Fruit fly (Drosophila melanogaster) whole organism, embryonic: ENCODE data around the gene vkg.
A peak's percentile ranks its signal among the peaks of the same experiment; 100 is the strongest.

ENCODE experiments used
- Asciz ChIP-seq: fragments of 200-800 bp; sonication (Bioruptor generic); optimal IDR thresholded peaks from 2 replicates; lab custom pipeline; 2017; ENCODE audit warnings: missing biosample characterization, mild to moderate bottlenecking, missing genetic modification characterization, missing genetic modification reagents
- CG10274 ChIP-seq: fragments of 200-800 bp; sonication (Bioruptor generic); optimal IDR thresholded peaks from 3 replicates; lab custom pipeline; 2017; ENCODE audit warnings: missing biosample characterization, mild to moderate bottlenecking, missing genetic modification characterization
- CG10431 ChIP-seq: fragments of 200-800 bp; sonication (Bioruptor generic); optimal IDR thresholded peaks from 3 replicates; lab custom pipeline; 2018; ENCODE audit warnings: missing biosample characterization, mild to moderate bottlenecking, missing genetic modification characterization
- CG10543 ChIP-seq: fragments of 200-800 bp; sonication (Bioruptor generic); optimal IDR thresholded peaks from 3 replicates; lab custom pipeline; 2017; ENCODE audit warnings: missing biosample characterization, mild to moderate bottlenecking, missing genetic modification characterization, moderate library complexity
- CG12769 ChIP-seq: fragments of 200-800 bp; sonication (Bioruptor generic); optimal IDR thresholded peaks from 2 replicates; lab custom pipeline; 2019; ENCODE audit warnings: missing biosample characterization, mild to moderate bottlenecking, missing genetic modification characterization, moderate library complexity
- CG13123 ChIP-seq: fragments of 200-800 bp; sonication (Bioruptor generic); optimal IDR thresholded peaks from 2 replicates; lab custom pipeline; 2016; ENCODE audit warnings: missing biosample characterization, missing genetic modification characterization
- CG13296 ChIP-seq: fragments of 200-800 bp; sonication (Bioruptor generic); optimal IDR thresholded peaks from 3 replicates; lab custom pipeline; 2018; ENCODE audit warnings: missing biosample characterization, mild to moderate bottlenecking, missing genetic modification characterization
- CG13894 ChIP-seq: fragments of 200-800 bp; sonication (Bioruptor generic); optimal IDR thresholded peaks from 3 replicates; lab custom pipeline; 2018; ENCODE audit warnings: missing biosample characterization, mild to moderate bottlenecking, missing genetic modification characterization, moderate library complexity
- CG15514 ChIP-seq: fragments of 200-800 bp; sonication (Bioruptor generic); optimal IDR thresholded peaks from 3 replicates; lab custom pipeline; 2017; ENCODE audit warnings: missing biosample characterization, missing genetic modification characterization, mild to moderate bottlenecking, moderate library complexity, missing genetic modification reagents
- CG17361 ChIP-seq: fragments of 200-800 bp; sonication (Bioruptor generic); IDR thresholded peaks from 3 replicates; pipeline ENCODE4 v1.3.6; 2022; ENCODE audit warnings: missing biosample characterization, missing genetic modification characterization
- CG17912 ChIP-seq: fragments of 200-800 bp; sonication (Bioruptor generic); optimal IDR thresholded peaks from 2 replicates; lab custom pipeline; 2018; ENCODE audit warnings: missing biosample characterization, mild to moderate bottlenecking, missing genetic modification characterization
- CG18619 ChIP-seq: fragments of 200-800 bp; sonication (Bioruptor generic); optimal IDR thresholded peaks from 3 replicates; lab custom pipeline; 2017; ENCODE audit warnings: missing biosample characterization, mild to moderate bottlenecking, missing genetic modification characterization
- CG33213 ChIP-seq: fragments of 200-800 bp; sonication (Bioruptor generic); optimal IDR thresholded peaks from 3 replicates; lab custom pipeline; 2016; ENCODE audit warnings: missing biosample characterization, missing genetic modification characterization
- CG43689 ChIP-seq: fragments of 200-800 bp; sonication (Bioruptor generic); IDR thresholded peaks from 2 replicates; pipeline ENCODE4 v1.3.6; 2022; ENCODE audit warnings: missing biosample characterization, missing genetic modification characterization
- CG4404 ChIP-seq: fragments of 200-800 bp; sonication (Bioruptor generic); IDR thresholded peaks from 2 replicates; pipeline ENCODE4 v1.3.6; 2022; ENCODE audit warnings: missing biosample characterization, missing genetic modification characterization
- CG4424 ChIP-seq: fragments of 200-800 bp; sonication (Bioruptor generic); optimal IDR thresholded peaks from 3 replicates; lab custom pipeline; 2016; ENCODE audit warnings: missing biosample characterization, missing genetic modification characterization
- CG6854 ChIP-seq: fragments of 200-800 bp; sonication (Bioruptor generic); optimal IDR thresholded peaks from 3 replicates; lab custom pipeline; 2017; ENCODE audit warnings: missing biosample characterization, mild to moderate bottlenecking, missing genetic modification characterization
- CG8281 ChIP-seq: fragments of 200-800 bp; sonication (Bioruptor generic); optimal IDR thresholded peaks from 2 replicates; lab custom pipeline; 2018; ENCODE audit warnings: missing biosample characterization, mild to moderate bottlenecking, missing genetic modification characterization, moderate library complexity
- CG8290 ChIP-seq, 3 experiments: fragments of 200-800 bp; sonication (Bioruptor generic); optimal IDR thresholded peaks; 2 replicates each; lab custom pipeline; 2016 to 2019; ENCODE audit warnings: missing biosample characterization in 3 of 3, missing genetic modification characterization in 3 of 3, mild to moderate bottlenecking in 2 of 3, moderate library complexity in 1 of 3
- CG9727 ChIP-seq: fragments of 200-800 bp; sonication (Bioruptor generic); optimal IDR thresholded peaks from 3 replicates; lab custom pipeline; 2017; ENCODE audit warnings: missing biosample characterization, mild to moderate bottlenecking, missing genetic modification characterization
- CG9932 ChIP-seq: fragments of 200-800 bp; sonication (Bioruptor generic); IDR thresholded peaks from 2 replicates; pipeline ENCODE4 v1.3.6; 2022; ENCODE audit warnings: missing biosample characterization, missing genetic modification characterization
- D ChIP-seq, 2 experiments: fragments of 200-800 bp in 1 of 2; fragments of >200 bp in 1 of 2; sonication (Bioruptor generic) in 1 of 2; optimal IDR thresholded peaks; 2 replicates in 1 of 2; 3 replicates in 1 of 2; lab custom pipeline; 2017; ENCODE audit warnings: mild to moderate bottlenecking in 1 of 2, missing biosample characterization in 1 of 2, missing genetic modification characterization in 1 of 2, missing genetic modification reagents in 1 of 2
- Dad ChIP-seq: fragments of 200-800 bp; sonication (Bioruptor generic); optimal IDR thresholded peaks from 3 replicates; lab custom pipeline; 2016; ENCODE audit warnings: missing biosample characterization, missing genetic modification characterization
- Dip3 ChIP-seq: fragments of 200-800 bp; sonication (Bioruptor generic); optimal IDR thresholded peaks from 3 replicates; lab custom pipeline; 2016; ENCODE audit warnings: missing biosample characterization, missing genetic modification characterization
- Dref ChIP-seq: fragments of 200-800 bp; sonication (Bioruptor generic); IDR thresholded peaks from 2 replicates; pipeline ENCODE4 v1.3.6; 2022; ENCODE audit warnings: missing biosample characterization, missing genetic modification characterization
- HLH54F ChIP-seq: fragments of 200-800 bp; sonication (Bioruptor generic); optimal IDR thresholded peaks from 3 replicates; lab custom pipeline; 2016; ENCODE audit warnings: missing biosample characterization, missing genetic modification characterization
- Hr39 ChIP-seq: fragments of >200 bp; optimal IDR thresholded peaks from 2 replicates; lab custom pipeline; 2017
- Lhr ChIP-seq: fragments of 200-800 bp; sonication (Bioruptor generic); optimal IDR thresholded peaks from 3 replicates; lab custom pipeline; 2017; ENCODE audit warnings: mild to moderate bottlenecking, missing biosample characterization, missing genetic modification reagents, missing genetic modification characterization
- Myb ChIP-seq: fragments of 200-800 bp; sonication (Bioruptor generic); optimal IDR thresholded peaks from 2 replicates; lab custom pipeline; 2016; ENCODE audit warnings: missing biosample characterization, missing genetic modification characterization
- NfI ChIP-seq: fragments of 200-800 bp; sonication (Bioruptor generic); optimal IDR thresholded peaks from 3 replicates; lab custom pipeline; 2018; ENCODE audit warnings: missing biosample characterization, mild to moderate bottlenecking, missing genetic modification characterization, moderate library complexity
- Rfx ChIP-seq: fragments of 200-800 bp; sonication (Bioruptor generic); IDR thresholded peaks from 2 replicates; pipeline ENCODE4 v1.3.6; 2022; ENCODE audit warnings: missing biosample characterization, missing genetic modification characterization
- br ChIP-seq: fragments of >200 bp; optimal IDR thresholded peaks from 2 replicates; lab custom pipeline; 2017
- cad ChIP-seq: fragments of >200 bp; optimal IDR thresholded peaks from 2 replicates; lab custom pipeline; 2017; ENCODE audit warnings: missing biosample characterization, missing genetic modification characterization
- cas ChIP-seq: fragments of 200-800 bp; sonication (Bioruptor generic); IDR thresholded peaks from 2 replicates; pipeline ENCODE4 v1.3.6; 2022; ENCODE audit warnings: missing biosample characterization, missing genetic modification characterization
- cg ChIP-seq: fragments of 200-800 bp; sonication (Bioruptor generic); optimal IDR thresholded peaks from 3 replicates; lab custom pipeline; 2019; ENCODE audit warnings: missing biosample characterization, mild to moderate bottlenecking, missing genetic modification characterization, moderate library complexity
- crol ChIP-seq: fragments of 200-800 bp; sonication (Bioruptor generic); IDR thresholded peaks from 2 replicates; pipeline ENCODE4 v1.3.6; 2022; ENCODE audit warnings: missing biosample characterization, missing genetic modification characterization
- danr ChIP-seq: fragments of 200-800 bp; sonication (Bioruptor generic); IDR thresholded peaks from 2 replicates; pipeline ENCODE4 v1.3.6; 2022; ENCODE audit warnings: missing biosample characterization, missing genetic modification characterization
- fd96Cb ChIP-seq: fragments of 200-800 bp; sonication (Bioruptor generic); optimal IDR thresholded peaks from 2 replicates; lab custom pipeline; 2018; ENCODE audit warnings: missing biosample characterization, mild to moderate bottlenecking, missing genetic modification characterization, moderate library complexity
- grn ChIP-seq: fragments of 200-800 bp; sonication (Bioruptor generic); optimal IDR thresholded peaks from 3 replicates; lab custom pipeline; 2017; ENCODE audit warnings: missing biosample characterization, missing genetic modification characterization
- hth ChIP-seq: fragments of >200 bp; optimal IDR thresholded peaks from 2 replicates; lab custom pipeline; 2017; ENCODE audit warnings: inconsistent platforms
- ken ChIP-seq: fragments of 200-800 bp; sonication (Bioruptor generic); IDR thresholded peaks from 3 replicates; pipeline ENCODE4 v1.3.6; 2022; ENCODE audit warnings: missing biosample characterization, missing genetic modification characterization
- kni ChIP-seq: fragments of 200-800 bp; sonication (Bioruptor generic); optimal IDR thresholded peaks from 3 replicates; lab custom pipeline; 2017; ENCODE audit warnings: mild to moderate bottlenecking, missing biosample characterization, missing genetic modification reagents, missing genetic modification characterization
- lab ChIP-seq: fragments of 200-800 bp; sonication (Bioruptor generic); optimal IDR thresholded peaks from 3 replicates; lab custom pipeline; 2017; ENCODE audit warnings: missing biosample characterization, missing genetic modification characterization, mild to moderate bottlenecking, moderate library complexity, missing genetic modification reagents
- lola ChIP-seq, 3 experiments: fragments of >200 bp in 2 of 3; fragments of 200-800 bp in 1 of 3; sonication (Bioruptor generic) in 1 of 3; optimal IDR thresholded peaks; 2 replicates each; lab custom pipeline; 2017 to 2019; ENCODE audit warnings: missing biosample characterization in 3 of 3, missing genetic modification characterization in 3 of 3, mild to moderate bottlenecking in 1 of 3, moderate library complexity in 1 of 3
- pita ChIP-seq: fragments of 200-800 bp; sonication (Bioruptor generic); optimal IDR thresholded peaks from 2 replicates; lab custom pipeline; 2017; ENCODE audit warnings: missing biosample characterization, mild to moderate bottlenecking, missing genetic modification characterization
- sd ChIP-seq: fragments of 200-800 bp; sonication (Bioruptor generic); optimal IDR thresholded peaks from 3 replicates; lab custom pipeline; 2018; ENCODE audit warnings: missing biosample characterization, mild to moderate bottlenecking, missing genetic modification characterization, moderate library complexity
- sens ChIP-seq: fragments of 200-800 bp; sonication (Bioruptor generic); peaks from one replicate; lab custom pipeline; 2016; ENCODE audit warnings: missing biosample characterization, missing genetic modification characterization
- sr ChIP-seq: fragments of 200-800 bp; sonication (Bioruptor generic); IDR thresholded peaks from 3 replicates; pipeline ENCODE4 v1.3.6; 2022; ENCODE audit warnings: missing biosample characterization, missing genetic modification characterization
- unc-4 ChIP-seq: fragments of 200-800 bp; sonication (Bioruptor generic); IDR thresholded peaks from 2 replicates; pipeline ENCODE4 v1.3.6; 2022; ENCODE audit warnings: missing biosample characterization, missing genetic modification characterization; ENCODE audit not compliant: partially characterized antibody
- vvl ChIP-seq: fragments of 200-800 bp; sonication (Bioruptor generic); IDR thresholded peaks from 2 replicates; pipeline ENCODE4 v1.3.6; 2022; ENCODE audit warnings: missing biosample characterization, missing genetic modification characterization

The vkg gene

dm6 chr2L:5044361-5044891 is 16.4 kb upstream of the vkg start, which contains the start of gene CG31650 (continued):
- TF ChIP-seq HLH54F (GFP tag; lab: Kevin White, UChicago) (no peak), Dip3 (no peak), CG8290 (GFP tag; optimal IDR thresholded peaks at IDR 0.05; lab: Kevin White, UChicago) (no peak), CG8290 (tag; optimal IDR thresholded peaks at IDR 0.05; lab: Kevin White, UChicago) (no peak), pita (GFP tag; lab: Kevin White, UChicago) (no peak), CG13894 (tag; lab: Kevin White, UChicago) (peak; percentile 33), lola (GFP tag; optimal IDR thresholded peaks at IDR 0.05; lab: Kevin White, UChicago) (no peak), cas (no peak), CG10431 (GFP tag; lab: Kevin White, UChicago) (no peak), Lhr (GFP tag; lab: Kevin White, UChicago) (no peak), CG43689 (GFP tag; lab: Robert Waterston, UW) (no peak), NfI (GFP tag; lab: Kevin White, UChicago) (no peak), crol (no peak), CG9727 (GFP tag; lab: Kevin White, UChicago) (no peak), CG4424 (GFP tag; lab: Kevin White, UChicago) (no peak), Dref (no peak), vvl (no peak), CG13123 (GFP tag; lab: Kevin White, UChicago) (no peak), CG18619 (no peak), Myb (no peak), Rfx (peak; percentile 6; the same call in 1 of the 2 replicates), CG33213 (no peak), CG17912 (GFP tag; lab: Kevin White, UChicago) (no peak), D (optimal IDR thresholded peaks at IDR 0.05; lab: Kevin White, UChicago) (no peak), D (GFP tag; optimal IDR thresholded peaks at IDR 0.05; lab: Kevin White, UChicago) (no peak), CG6854 (no peak), Dad (GFP tag; lab: Kevin White, UChicago) (no peak), Asciz (GFP tag; lab: Kevin White, UChicago) (no peak), sr (GFP tag; lab: Robert Waterston, UW) (no peak; the same call in 2 of the 3 replicates), hth (lab: Kevin White, UChicago) (no peak), Hr39 (lab: Kevin White, UChicago) (no peak), ken (GFP tag; lab: Robert Waterston, UW) (peak; percentile 12; the same call in 1 of the 3 replicates), CG10543 (GFP tag; lab: Kevin White, UChicago) (peak; percentile 43), CG4404 (no peak), unc-4 (0 out of 2 replicates have a peak, but pooled peaks have one; percentile 37), CG9932 (GFP tag; lab: Robert Waterston, UW) (no peak), fd96Cb (no peak), grn (GFP tag; lab: Kevin White, UChicago) (peak; percentile 69), sens (GFP tag; lab: Kevin White, UChicago) (peak; percentile 17), cg (GFP tag; lab: Kevin White, UChicago) (peak; percentile 35), CG10274 (GFP tag; lab: Kevin White, UChicago) (no peak), cad (GFP tag; lab: Kevin White, UChicago) (no peak), CG13296 (no peak), lab (peak; percentile 16), CG8281 (tag; lab: Kevin White, UChicago) (no peak), CG15514 (GFP tag; lab: Kevin White, UChicago) (no peak), kni (GFP tag; lab: Kevin White, UChicago) (peak; percentile 65), danr (GFP tag; lab: Robert Waterston, UW) (no peak), sd (tag; lab: Kevin White, UChicago) (peak; percentile 30), br (lab: Kevin White, UChicago) (no peak), CG12769 (tag; lab: Kevin White, UChicago) (peak; percentile 24), CG17361 (GFP tag; lab: Robert Waterston, UW) (no peak)
